Fruit fly (Drosophila melanogaster): ENCODE measurements around the gene Phlpp.

DNA sequence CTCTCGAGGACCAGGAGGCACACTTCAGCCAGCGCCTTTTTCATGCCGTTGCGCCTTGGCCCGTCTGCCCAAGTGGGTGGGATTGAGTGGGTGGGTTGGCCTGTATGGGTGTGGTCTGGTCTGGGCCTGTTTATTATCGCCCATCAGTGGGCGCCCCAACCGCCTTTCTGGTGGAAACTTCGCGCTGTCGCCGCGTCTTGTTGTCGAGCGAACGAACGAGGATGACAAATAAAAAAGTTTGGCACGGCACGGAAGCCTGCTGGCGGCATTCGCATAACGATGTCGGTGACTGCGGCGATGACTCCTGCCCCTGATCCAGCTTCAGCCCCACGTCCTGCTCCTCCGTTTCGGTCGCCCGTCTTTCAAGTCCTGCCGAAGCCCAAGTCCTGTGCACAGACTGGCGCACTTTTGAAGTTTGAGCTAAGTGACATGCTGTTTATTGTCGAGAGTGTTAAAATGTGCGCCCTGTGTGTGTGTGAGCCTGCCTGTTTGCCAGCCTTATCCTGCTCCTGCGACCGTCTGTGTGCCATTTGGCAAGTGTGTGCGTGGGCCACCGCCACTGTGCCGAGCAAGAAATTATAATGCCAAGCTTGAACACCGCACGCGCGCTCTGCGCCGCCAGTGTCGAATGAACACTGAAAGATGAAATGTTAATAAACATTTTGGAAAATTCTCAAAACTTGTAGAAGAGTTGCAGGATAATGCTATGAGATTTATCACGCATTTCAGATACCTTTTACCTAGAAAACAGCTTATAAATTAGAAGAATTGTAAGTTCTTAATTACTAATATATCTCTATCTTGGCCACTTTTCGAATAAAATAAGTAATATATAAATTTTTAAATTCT, 44.7 kb upstream of the Phlpp start:
- TF ChIP-seq CG1792 (GFP tag; optimal IDR thresholded peaks at IDR 0.05): no peak
- no peak for TF ChIP-seq sr (GFP tag; IDR thresholded peaks at IDR 0.05)
- TF ChIP-seq crc (GFP tag; optimal IDR thresholded peaks at IDR 0.05): no peak
- TF ChIP-seq ci (GFP tag; IDR thresholded peaks at IDR 0.05): peak; percentile 17; the same call in 1 of the 3 replicates
- no peak for TF ChIP-seq pita (GFP tag; optimal IDR thresholded peaks at IDR 0.05)
- TF ChIP-seq seq (GFP tag; IDR thresholded peaks at IDR 0.05): peak; percentile 35; the same call in 1 of the 2 replicates

Measured in whole organism, embryonic.